Fruit fly (Drosophila melanogaster): Measurements from ENCODE around the gene CG10958.

CG10958 gene

DNA sequence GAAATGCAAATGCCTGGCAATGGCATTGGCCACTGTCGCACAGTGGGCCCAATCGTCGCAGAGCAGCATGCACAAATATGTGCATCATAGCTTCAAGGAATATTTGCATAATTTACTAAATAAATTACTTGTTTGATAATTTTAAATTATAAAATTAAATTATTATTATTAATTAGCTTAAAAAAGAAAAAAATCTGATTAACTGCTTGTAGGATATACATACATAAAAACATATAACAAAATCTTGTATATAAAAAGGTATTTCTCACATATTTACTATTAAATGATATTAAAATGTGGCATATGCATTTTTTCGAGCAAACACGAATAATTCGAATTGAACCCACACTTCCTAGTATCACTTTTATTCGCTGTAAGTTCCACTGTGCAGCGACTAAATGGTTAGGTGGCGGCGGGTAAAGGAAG, 6.8 kb upstream of the CG10958 start (continued):
- no peak for TF ChIP-seq CG4404 (GFP tag; IDR thresholded peaks at IDR 0.05)
- no peak for TF ChIP-seq mirr (GFP tag; optimal IDR thresholded peaks at IDR 0.05)
- peak; percentile 24 for TF ChIP-seq CG4820 (GFP tag; optimal IDR thresholded peaks at IDR 0.05)
- no peak for TF ChIP-seq CG8944 (GFP tag; optimal IDR thresholded peaks at IDR 0.05)
- peak; percentile 43 for TF ChIP-seq CG13775 (GFP tag; optimal IDR thresholded peaks at IDR 0.05)
- no peak for TF ChIP-seq twi (tag; optimal IDR thresholded peaks at IDR 0.05)
- TF ChIP-seq CG12299 (tag; optimal IDR thresholded peaks at IDR 0.05) = no peak
- TF ChIP-seq br (optimal IDR thresholded peaks at IDR 0.05) = no peak
- no peak for TF ChIP-seq ato (GFP tag; IDR thresholded peaks at IDR 0.05; ENCODE audit: partially characterized antibody)
- TF ChIP-seq Adf1 (GFP tag; IDR thresholded peaks at IDR 0.05) = no peak
- TF ChIP-seq Bteb2 (GFP tag; optimal IDR thresholded peaks at IDR 0.05) = no peak
- no peak for TF ChIP-seq crc (GFP tag; optimal IDR thresholded peaks at IDR 0.05)
- no peak for TF ChIP-seq CG13624 (GFP tag; optimal IDR thresholded peaks at IDR 0.05)
- TF ChIP-seq ci (GFP tag; IDR thresholded peaks at IDR 0.05) = no peak
- TF ChIP-seq CG4730 (GFP tag; IDR thresholded peaks at IDR 0.05) = peak; percentile 6; the same call in 1 of the 2 replicates
- TF ChIP-seq dpn (GFP tag; optimal IDR thresholded peaks at IDR 0.05) = peak in 1 of 2 experiments; percentile 32
- TF ChIP-seq crp (GFP tag; optimal IDR thresholded peaks at IDR 0.05) = no peak
- TF ChIP-seq Hr51 (GFP tag; optimal IDR thresholded peaks at IDR 0.05) = peak in 1 of 2 experiments; percentile 71
- no peak for TF ChIP-seq GATAe (GFP tag; conservative IDR thresholded peaks at IDR 0.05)
- no peak for TF ChIP-seq MESR4 (GFP tag; optimal IDR thresholded peaks at IDR 0.05)
- TF ChIP-seq oc (tag; optimal IDR thresholded peaks at IDR 0.05) = peak; percentile 45
- TF ChIP-seq slbo (GFP tag; IDR thresholded peaks at IDR 0.05) = 0 out of 2 replicates have a peak, but pooled peaks have one; percentile 29
- TF ChIP-seq CG15011 (GFP tag; optimal IDR thresholded peaks at IDR 0.05) = no peak
- no peak for TF ChIP-seq gsb (GFP tag; IDR thresholded peaks at IDR 0.05)
- TF ChIP-seq CG34224 (GFP tag; IDR thresholded peaks at IDR 0.05; ENCODE audit: partially characterized antibody) = no peak
- TF ChIP-seq lab (GFP tag; optimal IDR thresholded peaks at IDR 0.05) = no peak
- peak; percentile 38 for TF ChIP-seq CG15601 (tag; optimal IDR thresholded peaks at IDR 0.05)
- TF ChIP-seq Ets97D (GFP tag; optimal IDR thresholded peaks at IDR 0.05) = no peak
- peak; percentile 33 for TF ChIP-seq odd (GFP tag; optimal IDR thresholded peaks at IDR 0.05)
- no peak for TF ChIP-seq ERR (GFP tag; optimal IDR thresholded peaks at IDR 0.05)
- no peak for TF ChIP-seq Doc2 (GFP tag; IDR thresholded peaks at IDR 0.05)
- TF ChIP-seq bigmax (GFP tag; optimal IDR thresholded peaks at IDR 0.05) = no peak
- no peak for TF ChIP-seq Hand (GFP tag; optimal IDR thresholded peaks at IDR 0.05)
- no peak for TF ChIP-seq Sry-δ (GFP tag; optimal IDR thresholded peaks at IDR 0.05)
- no peak for TF ChIP-seq hkb (optimal IDR thresholded peaks at IDR 0.05)
- TF ChIP-seq hkb (GFP tag; IDR thresholded peaks at IDR 0.05) = 0 out of 2 replicates have a peak, but pooled peaks have one; percentile 49
- TF ChIP-seq Meics (GFP tag; optimal IDR thresholded peaks at IDR 0.05) = peak; percentile 19
- TF ChIP-seq Trl (optimal IDR thresholded peaks at IDR 0.05) = no peak
- no peak for TF ChIP-seq Trl (GFP tag; optimal IDR thresholded peaks at IDR 0.05)
- TF ChIP-seq toy (GFP tag; IDR thresholded peaks at IDR 0.05) = no peak
- TF ChIP-seq emc (GFP tag; optimal IDR thresholded peaks at IDR 0.05) = no peak
- TF ChIP-seq Fer3 (tag; optimal IDR thresholded peaks at IDR 0.05) = no peak
- TF ChIP-seq CG18619 (GFP tag; optimal IDR thresholded peaks at IDR 0.05) = peak; percentile 33
- TF ChIP-seq gro (GFP tag; optimal IDR thresholded peaks at IDR 0.05) = no peak
- TF ChIP-seq CG9437 (GFP tag; optimal IDR thresholded peaks at IDR 0.05) = peak; percentile 64
- no peak for TF ChIP-seq B-H2 (GFP tag; optimal IDR thresholded peaks at IDR 0.05)
- no peak for TF ChIP-seq Lim3 (GFP tag; IDR thresholded peaks at IDR 0.05)
- no peak for TF ChIP-seq slou (GFP tag; optimal IDR thresholded peaks at IDR 0.05)
- TF ChIP-seq pho (GFP tag; optimal IDR thresholded peaks at IDR 0.05) = no peak
- peak; percentile 45; the same call in 1 of the 2 replicates for TF ChIP-seq lmd (GFP tag; IDR thresholded peaks at IDR 0.05)
- no peak for TF ChIP-seq D19B (GFP tag; optimal IDR thresholded peaks at IDR 0.05)
- TF ChIP-seq gfzf (GFP tag; optimal IDR thresholded peaks at IDR 0.05) = no peak

Data from whole organism, embryonic.